Fruit fly (Drosophila melanogaster) whole organism, embryonic: ENCODE data around the gene CG31326.

Experiments used
- Ada2b ChIP-seq: fragments of 200-800 bp; sonication (Bioruptor generic); IDR thresholded peaks from 2 replicates; pipeline ENCODE4 v1.3.6; 2022; ENCODE audit warnings: missing biosample characterization, missing genetic modification characterization
- Awh ChIP-seq: fragments of 200-800 bp; sonication (Bioruptor generic); IDR thresholded peaks from 2 replicates; pipeline ENCODE4, ENCODE4 v1.3.6; 2022; ENCODE audit warnings: missing biosample characterization, missing genetic modification characterization
- Bgb ChIP-seq: fragments of 200-800 bp; sonication (Bioruptor generic); IDR thresholded peaks from 2 replicates; pipeline ENCODE4 v1.3.6; 2022; ENCODE audit warnings: missing biosample characterization, missing genetic modification characterization; ENCODE audit not compliant: partially characterized antibody
- C15 ChIP-seq: fragments of 200-800 bp; sonication (Bioruptor generic); IDR thresholded peaks from 3 replicates; pipeline ENCODE4 v1.3.6; 2022; ENCODE audit warnings: missing biosample characterization, missing genetic modification characterization
- CG10274 ChIP-seq: fragments of 200-800 bp; sonication (Bioruptor generic); optimal IDR thresholded peaks from 3 replicates; lab custom pipeline; 2017; ENCODE audit warnings: missing biosample characterization, mild to moderate bottlenecking, missing genetic modification characterization
- CG10462 ChIP-seq: fragments of 200-800 bp; sonication (Bioruptor generic); optimal IDR thresholded peaks from 2 replicates; lab custom pipeline; 2016; ENCODE audit warnings: missing biosample characterization, missing genetic modification characterization
- CG10654 ChIP-seq: fragments of 200-800 bp; sonication (Bioruptor generic); optimal IDR thresholded peaks from 2 replicates; lab custom pipeline; 2016; ENCODE audit warnings: missing biosample characterization, missing genetic modification characterization
- CG11456 ChIP-seq: fragments of 200-800 bp; sonication (Bioruptor generic); IDR thresholded peaks from 3 replicates; pipeline ENCODE4 v1.3.6; 2022; ENCODE audit warnings: missing biosample characterization, missing genetic modification characterization
- CG13287 ChIP-seq: fragments of 200-800 bp; sonication (Bioruptor generic); IDR thresholded peaks from 2 replicates; pipeline ENCODE4 v1.3.6; 2022; ENCODE audit warnings: missing biosample characterization, missing genetic modification characterization; ENCODE audit not compliant: partially characterized antibody
- CG15514 ChIP-seq: fragments of 200-800 bp; sonication (Bioruptor generic); optimal IDR thresholded peaks from 3 replicates; lab custom pipeline; 2017; ENCODE audit warnings: missing biosample characterization, missing genetic modification characterization, mild to moderate bottlenecking, moderate library complexity, missing genetic modification reagents
- CG16813 ChIP-seq: fragments of 200-800 bp; sonication (Bioruptor generic); IDR thresholded peaks from 3 replicates; pipeline ENCODE4 v1.3.6; 2022; ENCODE audit warnings: missing biosample characterization, missing genetic modification characterization; ENCODE audit not compliant: partially characterized antibody
- CG16863 ChIP-seq: fragments of 200-800 bp; sonication (Bioruptor generic); optimal IDR thresholded peaks from 3 replicates; lab custom pipeline; 2016; ENCODE audit warnings: missing biosample characterization, missing genetic modification characterization
- CG17186 ChIP-seq: fragments of 200-800 bp; sonication (Bioruptor generic); optimal IDR thresholded peaks from 3 replicates; lab custom pipeline; 2017; ENCODE audit warnings: missing biosample characterization, missing genetic modification reagents, missing genetic modification characterization
- CG2202 ChIP-seq: fragments of 200-800 bp; sonication (Bioruptor generic); optimal IDR thresholded peaks from 2 replicates; lab custom pipeline; 2018; ENCODE audit warnings: missing biosample characterization, mild to moderate bottlenecking, missing genetic modification characterization
- CG31365 ChIP-seq: fragments of 200-800 bp; sonication (Bioruptor generic); optimal IDR thresholded peaks from 2 replicates; lab custom pipeline; 2018; ENCODE audit warnings: missing biosample characterization, mild to moderate bottlenecking, missing genetic modification characterization
- CG4404 ChIP-seq: fragments of 200-800 bp; sonication (Bioruptor generic); IDR thresholded peaks from 2 replicates; pipeline ENCODE4 v1.3.6; 2022; ENCODE audit warnings: missing biosample characterization, missing genetic modification characterization
- CG6683 ChIP-seq: fragments of 200-800 bp; sonication (Bioruptor generic); optimal IDR thresholded peaks from 2 replicates; lab custom pipeline; 2017; ENCODE audit warnings: missing biosample characterization, mild to moderate bottlenecking, missing genetic modification characterization, missing genetic modification reagents
- CG7556 ChIP-seq: fragments of 200-800 bp; sonication (Bioruptor generic); optimal IDR thresholded peaks from 2 replicates; lab custom pipeline; 2017; ENCODE audit warnings: missing biosample characterization, mild to moderate bottlenecking, missing genetic modification characterization
- CG7963 ChIP-seq: fragments of 200-800 bp; sonication (Bioruptor generic); IDR thresholded peaks from 3 replicates; pipeline ENCODE4 v1.3.6; 2022; ENCODE audit warnings: missing biosample characterization, missing genetic modification characterization; ENCODE audit not compliant: partially characterized antibody
- CG8359 ChIP-seq: fragments of 200-800 bp; sonication (Bioruptor generic); optimal IDR thresholded peaks from 2 replicates; lab custom pipeline; 2017; ENCODE audit warnings: missing biosample characterization, mild to moderate bottlenecking, missing genetic modification characterization, borderline replicate concordance
- CG8765 ChIP-seq: fragments of 200-800 bp; sonication (Bioruptor generic); IDR thresholded peaks from 2 replicates; pipeline ENCODE4 v1.3.6; 2022; ENCODE audit warnings: missing biosample characterization, missing genetic modification characterization
- CG9932 ChIP-seq: fragments of 200-800 bp; sonication (Bioruptor generic); IDR thresholded peaks from 2 replicates; pipeline ENCODE4 v1.3.6; 2022; ENCODE audit warnings: missing biosample characterization, missing genetic modification characterization
- Camta ChIP-seq: fragments of 200-800 bp; sonication (Bioruptor generic); optimal IDR thresholded peaks from 2 replicates; lab custom pipeline; 2016; ENCODE audit warnings: missing biosample characterization, missing genetic modification characterization
- Dp ChIP-seq: fragments of 200-800 bp; sonication (Bioruptor generic); optimal IDR thresholded peaks from 2 replicates; lab custom pipeline; 2018; ENCODE audit warnings: missing biosample characterization, mild to moderate bottlenecking, missing genetic modification characterization, moderate library complexity
- E2f2 ChIP-seq: fragments of 200-800 bp; sonication (Bioruptor generic); IDR thresholded peaks from 2 replicates; pipeline ENCODE4 v1.3.6; 2022; ENCODE audit warnings: missing biosample characterization, missing genetic modification characterization
- Ets65A ChIP-seq: fragments of 200-800 bp; sonication (Bioruptor generic); peaks from one replicate; lab custom pipeline; 2016; ENCODE audit warnings: missing biosample characterization, missing genetic modification characterization
- Hsf ChIP-seq: fragments of 200-800 bp; sonication (Bioruptor generic); optimal IDR thresholded peaks from 3 replicates; lab custom pipeline; 2016; ENCODE audit warnings: missing biosample characterization, missing genetic modification characterization
- MBD-R2 ChIP-seq: fragments of 200-800 bp; sonication (Bioruptor generic); IDR thresholded peaks from 2 replicates; pipeline ENCODE4 v1.3.6; 2022; ENCODE audit warnings: missing biosample characterization, missing genetic modification characterization
- Mes4 ChIP-seq: fragments of 200-800 bp; sonication (Bioruptor generic); optimal IDR thresholded peaks from 2 replicates; lab custom pipeline; 2016; ENCODE audit warnings: missing biosample characterization, missing genetic modification characterization
- Myb ChIP-seq: fragments of 200-800 bp; sonication (Bioruptor generic); optimal IDR thresholded peaks from 2 replicates; lab custom pipeline; 2016; ENCODE audit warnings: missing biosample characterization, missing genetic modification characterization
- Oli ChIP-seq: fragments of 200-800 bp; sonication (Bioruptor generic); optimal IDR thresholded peaks from 2 replicates; lab custom pipeline; 2018; ENCODE audit warnings: missing biosample characterization, mild to moderate bottlenecking, missing genetic modification characterization, moderate library complexity
- Sry-β ChIP-seq: fragments of 200-800 bp; sonication (Bioruptor generic); optimal IDR thresholded peaks from 2 replicates; lab custom pipeline; 2018; ENCODE audit warnings: missing biosample characterization, mild to moderate bottlenecking, missing genetic modification characterization, moderate library complexity
- ase ChIP-seq: fragments of 200-800 bp; sonication (Bioruptor generic); IDR thresholded peaks from 3 replicates; pipeline ENCODE4 v1.3.6; 2022; ENCODE audit warnings: missing biosample characterization, missing genetic modification characterization
- crp ChIP-seq, 2 experiments: fragments of 200-800 bp; sonication (Bioruptor generic); optimal IDR thresholded peaks; 2 replicates in 1 of 2; 3 replicates in 1 of 2; lab custom pipeline; 2017; ENCODE audit warnings: missing biosample characterization in 2 of 2, missing genetic modification characterization in 2 of 2, mild to moderate bottlenecking in 1 of 2, moderate library complexity in 1 of 2
- esg ChIP-seq: fragments of 200-800 bp; sonication (Bioruptor generic); conservative IDR thresholded peaks from 2 replicates; pipeline ENCODE4 v1.3.6; 2022; ENCODE audit warnings: missing biosample characterization, missing genetic modification characterization
- gsb ChIP-seq: fragments of 200-800 bp; sonication (Bioruptor generic); IDR thresholded peaks from 2 replicates; pipeline ENCODE4 v1.3.6; 2022; ENCODE audit warnings: missing biosample characterization, missing genetic modification characterization
- hth ChIP-seq: fragments of >200 bp; optimal IDR thresholded peaks from 2 replicates; lab custom pipeline; 2017; ENCODE audit warnings: inconsistent platforms
- inv ChIP-seq: fragments of 200-800 bp; sonication (Bioruptor generic); IDR thresholded peaks from 2 replicates; pipeline ENCODE4 v1.3.6; 2022; ENCODE audit warnings: missing biosample characterization, missing genetic modification characterization; ENCODE audit not compliant: partially characterized antibody
- onecut ChIP-seq: fragments of 200-800 bp; sonication (Bioruptor generic); IDR thresholded peaks from 2 replicates; pipeline ENCODE4 v1.3.6; 2022; ENCODE audit warnings: missing biosample characterization, missing genetic modification characterization
- peb ChIP-seq: fragments of 200-800 bp; sonication (Bioruptor generic); IDR thresholded peaks from 2 replicates; pipeline ENCODE4 v1.3.6; 2022; ENCODE audit warnings: missing biosample characterization, missing genetic modification characterization
- pzg ChIP-seq: fragments of 200-800 bp; sonication (Bioruptor generic); optimal IDR thresholded peaks from 3 replicates; lab custom pipeline; 2018; ENCODE audit warnings: missing biosample characterization, mild to moderate bottlenecking, missing genetic modification characterization, moderate library complexity
- slbo ChIP-seq: fragments of 200-800 bp; sonication (Bioruptor generic); IDR thresholded peaks from 2 replicates; pipeline ENCODE4 v1.3.6; 2022; ENCODE audit warnings: missing biosample characterization, missing genetic modification characterization
- sna ChIP-seq: fragments of 200-800 bp; sonication (Bioruptor generic); IDR thresholded peaks from 2 replicates; pipeline ENCODE4 v1.3.6; 2022; ENCODE audit warnings: missing biosample characterization, missing genetic modification characterization; ENCODE audit not compliant: partially characterized antibody
- stwl ChIP-seq: fragments of 200-800 bp; sonication (Bioruptor generic); optimal IDR thresholded peaks from 3 replicates; lab custom pipeline; 2018; ENCODE audit warnings: missing biosample characterization, mild to moderate bottlenecking, missing genetic modification characterization, moderate library complexity

CG31326 gene

DNA sequence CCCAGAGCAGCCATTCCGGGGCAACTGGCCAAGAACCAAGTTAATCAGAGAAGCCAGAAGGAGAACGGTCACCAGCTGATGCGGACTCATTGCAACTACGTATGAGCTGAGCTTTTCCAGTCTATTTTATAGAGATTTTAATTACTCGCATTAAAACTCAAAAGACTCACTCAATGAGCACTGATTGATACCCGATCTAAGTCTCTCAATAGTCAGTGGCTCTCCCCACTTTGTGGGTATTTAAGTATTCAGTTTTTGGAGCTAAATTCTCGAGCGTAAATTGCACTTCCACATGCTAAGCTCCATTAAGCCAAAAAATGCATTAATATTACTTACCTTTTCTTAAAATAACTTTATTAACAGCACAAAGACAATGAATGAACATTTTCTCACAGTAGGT lies at the start of gene CG31326:
Gene CG31326 (minus strand): TSS at position 101 of the 400 bp plus-strand sequence.
- TF ChIP-seq CG15514 (no peak), CG10462 (GFP tag; lab: Kevin White, UChicago) (no peak), MBD-R2 (GFP tag; lab: Robert Waterston, UW) (no peak), sna (GFP tag; lab: Robert Waterston, UW) (no peak), CG10654 (GFP tag; lab: Kevin White, UChicago) (no peak), Awh (no peak), CG4404 (GFP tag; lab: Robert Waterston, UW) (no peak), esg (GFP tag; lab: Robert Waterston, UW) (no peak), Ada2b (GFP tag; lab: Robert Waterston, UW) (no peak), gsb (GFP tag; lab: Robert Waterston, UW) (no peak), CG16813 (no peak), Oli (tag; lab: Kevin White, UChicago) (no peak), CG16863 (no peak), CG11456 (GFP tag; lab: Robert Waterston, UW) (no peak)

DNA sequence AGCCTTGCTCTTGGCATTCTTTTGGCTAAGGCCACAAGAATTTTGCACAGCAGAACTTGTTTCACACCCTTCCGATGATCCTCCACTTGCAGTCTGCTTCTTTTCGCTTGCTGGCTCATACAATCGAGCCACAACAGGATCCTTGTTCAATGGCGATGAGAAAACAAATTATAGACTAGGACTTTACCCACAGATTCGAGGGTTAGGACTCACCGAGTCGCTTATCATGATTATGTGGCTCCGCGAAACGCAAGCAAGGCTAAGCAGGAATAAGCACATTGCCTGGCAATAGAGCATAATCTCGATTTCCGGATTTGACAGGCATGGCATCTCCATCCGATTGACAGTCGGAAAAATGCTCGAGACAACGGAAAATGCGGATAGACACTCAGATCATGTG lies 42.1 kb upstream of the CG31326 start, which contains the start of the genes CG14839 and CG14841:
Gene CG14839 (plus strand): TSS at position 301 of the 400 bp plus-strand sequence.
Gene CG14841 (minus strand): TSS at position 332 of the 400 bp plus-strand sequence.
- TF ChIP-seq peb (GFP tag; lab: Robert Waterston, UW) (no peak), Ets65A (GFP tag; lab: Kevin White, UChicago) (peak; percentile 73)
- TF ChIP-seq, all 482 proteins: peak for 1

DNA sequence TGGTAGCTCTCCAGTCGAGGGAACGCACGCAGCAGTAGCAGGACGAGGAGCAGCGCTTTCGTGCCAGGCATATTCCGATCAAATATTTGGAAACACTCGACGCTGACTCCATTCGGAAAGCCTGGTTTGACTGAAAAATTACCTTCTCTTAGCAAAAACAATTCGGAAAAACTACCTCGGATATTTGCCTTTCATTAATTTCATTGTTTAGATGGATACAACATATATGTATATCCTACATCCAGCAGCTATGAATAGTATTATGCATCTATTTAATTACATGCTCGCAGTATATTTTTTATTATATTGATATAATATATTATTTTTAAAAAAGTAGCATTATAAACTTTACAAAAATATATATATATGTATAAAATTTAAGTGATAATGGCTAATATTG lies 41.1 kb upstream of the CG31326 start, which contains the start of gene CG14840:
Gene CG14840 (minus strand): TSS at position 101 of the 400 bp plus-strand sequence.
- TF ChIP-seq CG2202 (tag; lab: Kevin White, UChicago) (no peak), hth (lab: Kevin White, UChicago) (no peak), Hsf (GFP tag; lab: Kevin White, UChicago) (no peak), Bgb (GFP tag; lab: Robert Waterston, UW) (no peak), CG9932 (GFP tag; lab: Robert Waterston, UW) (no peak), slbo (GFP tag; lab: Robert Waterston, UW) (no peak), CG6683 (no peak), C15 (no peak), Camta (GFP tag; lab: Kevin White, UChicago) (no peak), ase (GFP tag; lab: Robert Waterston, UW) (no peak), CG7963 (GFP tag; lab: Robert Waterston, UW) (no peak), CG31365 (no peak)

DNA sequence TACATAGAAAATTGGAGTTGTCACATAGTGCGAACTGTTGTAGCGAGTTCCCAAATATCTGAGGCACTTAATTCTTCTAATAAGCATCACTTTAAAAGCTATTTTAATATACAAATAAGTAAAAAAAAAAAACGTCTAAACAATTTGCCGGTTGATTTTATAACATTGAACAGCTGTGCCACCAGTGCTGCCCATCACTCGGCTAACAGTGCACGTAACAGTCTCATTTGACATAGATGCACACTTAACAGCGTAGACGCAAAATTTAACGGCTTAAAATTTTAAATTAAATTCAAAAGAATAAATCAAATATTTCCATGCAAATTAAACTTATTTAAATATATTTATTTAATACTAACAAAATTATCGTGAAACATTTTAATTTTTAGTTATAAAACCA lies 39.8 kb upstream of the CG31326 start, which contains the start of gene MetRS-m:
Gene MetRS-m (minus strand): TSS at position 171 of the 400 bp plus-strand sequence.
- no peak for TF ChIP-seq Sry-β (GFP tag; lab: Kevin White, UChicago)
- peak; percentile 59; the same call in 1 of the 2 replicates for TF ChIP-seq E2f2 (GFP tag; lab: Robert Waterston, UW)
- TF ChIP-seq pzg (GFP tag; lab: Kevin White, UChicago): peak; percentile 6
- peak; percentile 32 to 87 for TF ChIP-seq crp (GFP tag; optimal IDR thresholded peaks at IDR 0.05; lab: Kevin White, UChicago)
- TF ChIP-seq CG7556 (GFP tag; lab: Kevin White, UChicago): no peak
- TF ChIP-seq CG8359 (GFP tag; lab: Kevin White, UChicago): no peak
- no peak for TF ChIP-seq CG8765 (GFP tag; lab: Robert Waterston, UW)
- TF ChIP-seq Myb (GFP tag; lab: Kevin White, UChicago): peak; percentile 63
- TF ChIP-seq onecut (GFP tag; lab: Robert Waterston, UW): no peak
- TF ChIP-seq CG10274: no peak
- TF ChIP-seq CG13287 (GFP tag; lab: Robert Waterston, UW): peak; percentile 18; the same call in 1 of the 2 replicates
- no peak for TF ChIP-seq Mes4 (GFP tag; lab: Kevin White, UChicago)
- peak; percentile 54 for TF ChIP-seq Dp (GFP tag; lab: Kevin White, UChicago)
- peak; percentile 37 for TF ChIP-seq CG17186 (GFP tag; lab: Kevin White, UChicago)
- no peak for TF ChIP-seq inv (GFP tag; lab: Robert Waterston, UW)
- peak; percentile 58 for TF ChIP-seq stwl (tag; lab: Kevin White, UChicago)
- TF ChIP-seq, all 482 proteins: peak for 8
